Fruit fly (Drosophila melanogaster): ENCODE results near the gene Or10a.
A peak's percentile ranks its signal among the peaks of the same experiment; 100 is the strongest.

Or10a gene

dm6 chrX:11439270-11439669 lies 22.0 kb upstream of the Or10a start:
- TF ChIP-seq OdsH (GFP tag; optimal IDR thresholded peaks at IDR 0.05) (no peak), fkh (GFP tag; optimal IDR thresholded peaks at IDR 0.05) (peak; percentile 85)

DNA sequence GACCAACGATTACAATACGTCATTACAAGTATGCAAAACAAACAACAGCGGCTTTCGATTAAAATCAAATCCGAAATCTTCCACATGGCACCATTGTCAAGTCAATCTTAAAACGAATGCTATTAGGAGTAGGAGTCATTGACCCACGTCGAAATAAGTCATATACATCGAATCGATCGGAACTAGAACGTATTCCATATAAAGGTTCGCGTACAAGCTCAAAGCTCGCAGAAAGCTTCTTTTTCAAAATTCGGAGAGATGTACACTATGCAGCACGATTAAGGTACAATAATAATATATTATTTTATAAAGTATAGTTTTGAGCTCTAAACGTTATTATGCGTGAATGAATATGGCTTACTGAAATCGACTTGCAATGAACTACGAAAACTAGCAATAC lies 16.7 kb upstream of the Or10a start:
- TF ChIP-seq lz (GFP tag; optimal IDR thresholded peaks at IDR 0.05) (no peak), Eip93F (GFP tag; optimal IDR thresholded peaks at IDR 0.05) (peak; percentile 5)

dm6 chrX:11430940-11431339 lies 13.7 kb upstream of the Or10a start:
- TF ChIP-seq CG1621 (tag; optimal IDR thresholded peaks at IDR 0.05) = no peak
- TF ChIP-seq fkh (GFP tag; optimal IDR thresholded peaks at IDR 0.05) = peak; percentile 19
- no peak for TF ChIP-seq pdm3 (GFP tag; optimal IDR thresholded peaks at IDR 0.05)

dm6 chrX:11427282-11427689 lies 10.1 kb upstream of the Or10a start:
- TF ChIP-seq dsx (GFP tag; optimal IDR thresholded peaks at IDR 0.05; ENCODE audit: poor library complexity, severe bottlenecking) (no peak), CG8319 (GFP tag; optimal IDR thresholded peaks at IDR 0.05) (no peak), vri (GFP tag; optimal IDR thresholded peaks at IDR 0.05) (peak; percentile 30), CG11294 (GFP tag; IDR thresholded peaks at IDR 0.05) (no peak), OdsH (GFP tag; optimal IDR thresholded peaks at IDR 0.05) (no peak), CG4318 (GFP tag; optimal IDR thresholded peaks at IDR 0.05) (no peak), CG6163 (GFP tag; IDR thresholded peaks at IDR 0.05) (no peak), Ets21C (GFP tag; optimal IDR thresholded peaks at IDR 0.05) (no peak), CG3032 (tag; optimal IDR thresholded peaks at IDR 0.05) (no peak), CG6792 (GFP tag; optimal IDR thresholded peaks at IDR 0.05) (peak; percentile 12), Ets96B (tag; optimal IDR thresholded peaks at IDR 0.05) (no peak), acj6 (GFP tag; optimal IDR thresholded peaks at IDR 0.05) (no peak), pdm3 (GFP tag; optimal IDR thresholded peaks at IDR 0.05) (no peak), Gug (GFP tag; IDR thresholded peaks at IDR 0.05) (no peak), fkh (GFP tag; optimal IDR thresholded peaks at IDR 0.05) (peak; percentile 97), spab (GFP tag; optimal IDR thresholded peaks at IDR 0.05) (no peak), ss (GFP tag; optimal IDR thresholded peaks at IDR 0.05) (no peak), Sox14 (GFP tag; optimal IDR thresholded peaks at IDR 0.05) (peak; percentile 2), fd85E (GFP tag; optimal IDR thresholded peaks at IDR 0.05) (no peak), CG8632 (GFP tag; optimal IDR thresholded peaks at IDR 0.05) (peak; percentile 34), Blimp-1 (GFP tag; optimal IDR thresholded peaks at IDR 0.05) (no peak), net (GFP tag; optimal IDR thresholded peaks at IDR 0.05) (no peak), Eip93F (GFP tag; optimal IDR thresholded peaks at IDR 0.05) (no peak), CG6276 (GFP tag; optimal IDR thresholded peaks at IDR 0.05) (no peak), CG6808 (GFP tag; optimal IDR thresholded peaks at IDR 0.05) (no peak), salr (GFP tag; optimal IDR thresholded peaks at IDR 0.05) (no peak), CG9139 (GFP tag; optimal IDR thresholded peaks at IDR 0.05) (no peak), eg (GFP tag; IDR thresholded peaks at IDR 0.05) (no peak), Lpt (GFP tag; optimal IDR thresholded peaks at IDR 0.05) (no peak), topi (GFP tag; optimal IDR thresholded peaks at IDR 0.05) (no peak), CG8119 (GFP tag; IDR thresholded peaks at IDR 0.05) (no peak), CG11762 (GFP tag; optimal IDR thresholded peaks at IDR 0.05; ENCODE audit: insufficient read depth) (no peak), Met (GFP tag; optimal IDR thresholded peaks at IDR 0.05) (peak; percentile 9), Eip78C (GFP tag) (no peak), fd59A (GFP tag; optimal IDR thresholded peaks at IDR 0.05) (peak; percentile 10), esn (GFP tag; optimal IDR thresholded peaks at IDR 0.05) (no peak), Sox15 (GFP tag; optimal IDR thresholded peaks at IDR 0.05) (no peak), svp (GFP tag) (peak; percentile 86), CG1621 (tag; optimal IDR thresholded peaks at IDR 0.05) (no peak), lz (GFP tag; optimal IDR thresholded peaks at IDR 0.05) (no peak), Hr39 (GFP tag; optimal IDR thresholded peaks at IDR 0.05) (peak; percentile 23), achi (GFP tag; optimal IDR thresholded peaks at IDR 0.05) (no peak), Hr4 (GFP tag; optimal IDR thresholded peaks at IDR 0.05) (no peak), Eip75B (GFP tag; optimal IDR thresholded peaks at IDR 0.05) (peak; percentile 8), CG11902 (GFP tag; optimal IDR thresholded peaks at IDR 0.05) (no peak)

Data from whole organism, prepupa.